Worm (Caenorhabditis elegans): ENCODE measurements around the gene amt-3.

DNA sequence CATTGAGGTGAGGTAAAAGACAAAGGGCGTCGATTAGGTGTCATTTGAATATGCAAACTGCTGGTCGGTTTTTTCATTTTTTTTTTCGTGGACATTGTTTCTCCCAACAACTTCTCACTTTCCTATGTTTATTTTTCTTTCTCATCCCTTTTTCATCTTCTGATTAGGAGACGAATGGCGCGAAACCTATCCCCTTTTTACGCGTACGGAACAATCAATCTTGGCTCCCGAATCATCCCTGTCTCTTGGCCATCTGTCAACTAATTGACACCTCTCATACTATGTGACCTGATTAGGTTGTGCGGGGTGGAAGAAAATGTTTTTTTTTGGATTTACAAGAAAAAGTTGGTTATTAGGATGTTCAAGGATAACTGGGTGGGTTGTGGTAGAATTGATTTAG is 24.2 kb downstream of the amt-3 start:
- TF ChIP-seq sea-1 (GFP tag; conservative IDR thresholded peaks at IDR 0.05) (no peak), flt-1 (GFP tag; IDR thresholded peaks at IDR 0.05) (no peak), ama-1 (optimal IDR thresholded peaks at IDR 0.05) (no peak), tra-4 (tag; optimal IDR thresholded peaks at IDR 0.05) (no peak), scrt-1 (GFP tag; IDR thresholded peaks at IDR 0.05) (no peak)

All from whole organism, early embryonic.